Worm (Caenorhabditis elegans) whole organism, L3 larva: ENCODE results near the gene C55A6.6.

Experiments
- elt-1 ChIP-seq: fragments of 150-350 bp; optimal IDR thresholded peaks from 2 replicates; lab custom pipeline; 2014; ENCODE audit warnings: missing biosample characterization, missing genetic modification characterization
- fkh-10 ChIP-seq: sonication (generic microtip); optimal IDR thresholded peaks from 2 replicates; lab custom pipeline; 2017; ENCODE audit warnings: missing biosample characterization, missing genetic modification reagents, missing genetic modification characterization
- fos-1 ChIP-seq: fragments of 150-350 bp; optimal IDR thresholded peaks from 2 replicates; lab custom pipeline; 2014; ENCODE audit warnings: missing biosample characterization, missing genetic modification characterization
- lin-15B ChIP-seq: fragments of 150-350 bp; optimal IDR thresholded peaks from 2 replicates; lab custom pipeline; 2014; ENCODE audit warnings: missing biosample characterization, missing genetic modification characterization
- mdl-1 ChIP-seq: fragments of 150-350 bp; optimal IDR thresholded peaks from 2 replicates; lab custom pipeline; 2014; ENCODE audit warnings: missing biosample characterization, missing genetic modification characterization
- nhr-76 ChIP-seq: fragments of 150-350 bp; sonication (generic microtip); optimal IDR thresholded peaks from 5 replicates; lab custom pipeline; 2014; ENCODE audit warnings: missing biosample characterization, missing genetic modification characterization
- pqm-1 ChIP-seq: fragments of 150-350 bp; optimal IDR thresholded peaks from 2 replicates; lab custom pipeline; 2017; ENCODE audit warnings: missing biosample characterization, missing genetic modification characterization, inconsistent platforms
- unc-62 ChIP-seq: fragments of 150-350 bp; sonication (generic microtip); optimal IDR thresholded peaks from 4 replicates; lab custom pipeline; 2014; ENCODE audit warnings: missing biosample characterization, missing genetic modification reagents, missing genetic modification characterization
- ztf-11 ChIP-seq: fragments of 150-350 bp; optimal IDR thresholded peaks from 2 replicates; lab custom pipeline; 2014; ENCODE audit warnings: missing biosample characterization, missing genetic modification characterization

ce11 chrV:11500980-11501379 is 13.6 kb downstream of the C55A6.6 start:
- no peak for TF ChIP-seq nhr-76
- no peak for TF ChIP-seq pqm-1
- no peak for TF ChIP-seq ztf-11 (tag; lab: Kevin White, UChicago)
- TF ChIP-seq fos-1 (tag; lab: Kevin White, UChicago), result no peak
- TF ChIP-seq elt-1 (tag; lab: Kevin White, UChicago), result no peak
- no peak for TF ChIP-seq unc-62 (GFP tag; lab: Kevin White, UChicago)
- TF ChIP-seq fkh-10 (GFP tag; lab: Kevin White, UChicago), result no peak
- TF ChIP-seq mdl-1, result no peak
- no peak for TF ChIP-seq lin-15B (tag; lab: Kevin White, UChicago)
